Worm (Caenorhabditis elegans) whole organism, L3 larva: ENCODE results near the gene T28H10.2.
A peak's percentile ranks its signal among the peaks of the same experiment; 100 is the strongest.

Experiments used
- aly-2 ChIP-seq: fragments of 150-350 bp; optimal IDR thresholded peaks from 2 replicates; lab custom pipeline; 2014; ENCODE audit warnings: missing biosample characterization, missing genetic modification characterization
- ama-1 ChIP-seq: fragments of 150-350 bp; optimal IDR thresholded peaks from 2 replicates; lab custom pipeline; 2018
- ceh-16 ChIP-seq: sonication (generic microtip); optimal IDR thresholded peaks from 2 replicates; lab custom pipeline; 2017; ENCODE audit warnings: missing biosample characterization, missing genetic modification characterization
- ceh-9 ChIP-seq: sonication (generic microtip); optimal IDR thresholded peaks from 2 replicates; lab custom pipeline; 2018; ENCODE audit warnings: missing biosample characterization, missing genetic modification characterization
- egl-27 ChIP-seq: sonication (generic microtip); optimal IDR thresholded peaks from 4 replicates; lab custom pipeline; 2017; ENCODE audit warnings: missing biosample characterization, missing genetic modification reagents, missing genetic modification characterization
- elt-1 ChIP-seq: fragments of 150-350 bp; optimal IDR thresholded peaks from 2 replicates; lab custom pipeline; 2014; ENCODE audit warnings: missing biosample characterization, missing genetic modification characterization
- elt-2 ChIP-seq: sonication (generic microtip); optimal IDR thresholded peaks from 2 replicates; lab custom pipeline; 2016; ENCODE audit warnings: missing genetic modification reagents, mild to moderate bottlenecking, missing genetic modification characterization, missing compliant biosample characterization
- fos-1 ChIP-seq: fragments of 150-350 bp; optimal IDR thresholded peaks from 2 replicates; lab custom pipeline; 2014; ENCODE audit warnings: missing biosample characterization, missing genetic modification characterization
- jun-1 ChIP-seq: fragments of 150-350 bp; optimal IDR thresholded peaks from 2 replicates; lab custom pipeline; 2014; ENCODE audit warnings: missing biosample characterization, missing genetic modification reagents, missing genetic modification characterization
- lin-39 ChIP-seq: fragments of 150-350 bp; optimal IDR thresholded peaks from 2 replicates; lab custom pipeline; 2018; ENCODE audit warnings: missing biosample characterization, missing genetic modification reagents, missing genetic modification characterization
- lsy-12 ChIP-seq: sonication (generic microtip); optimal IDR thresholded peaks from 2 replicates; lab custom pipeline; 2016; ENCODE audit warnings: mild to moderate bottlenecking, missing genetic modification characterization, missing compliant biosample characterization
- nfya-1 ChIP-seq: sonication (generic microtip); optimal IDR thresholded peaks from 2 replicates; lab custom pipeline; 2017; ENCODE audit warnings: missing genetic modification characterization, mild to moderate bottlenecking, missing compliant biosample characterization, antibody characterized with exemption, moderate library complexity; ENCODE audit not compliant: insufficient read depth
- nhr-11 ChIP-seq: fragments of 150-350 bp; optimal IDR thresholded peaks from 2 replicates; lab custom pipeline; 2014; ENCODE audit warnings: missing biosample characterization, missing genetic modification characterization
- nhr-12 ChIP-seq: fragments of 150-350 bp; optimal IDR thresholded peaks from 2 replicates; lab custom pipeline; 2014; ENCODE audit warnings: missing biosample characterization, missing genetic modification characterization
- nhr-25 ChIP-seq: sonication (generic microtip); optimal IDR thresholded peaks from 2 replicates; lab custom pipeline; 2017; ENCODE audit warnings: missing biosample characterization, missing genetic modification characterization
- pha-4 ChIP-seq: fragments of 150-350 bp; optimal IDR thresholded peaks from 2 replicates; lab custom pipeline; 2014; ENCODE audit warnings: missing biosample characterization, missing genetic modification reagents, missing genetic modification characterization
- unc-39 ChIP-seq: sonication (generic microtip); optimal IDR thresholded peaks from 4 replicates; lab custom pipeline; 2017; ENCODE audit warnings: missing biosample characterization, missing genetic modification characterization
- ztf-4 ChIP-seq: fragments of 150-350 bp; optimal IDR thresholded peaks from 2 replicates; lab custom pipeline; 2014; ENCODE audit warnings: missing biosample characterization, missing genetic modification characterization

T28H10.2 gene

DNA sequence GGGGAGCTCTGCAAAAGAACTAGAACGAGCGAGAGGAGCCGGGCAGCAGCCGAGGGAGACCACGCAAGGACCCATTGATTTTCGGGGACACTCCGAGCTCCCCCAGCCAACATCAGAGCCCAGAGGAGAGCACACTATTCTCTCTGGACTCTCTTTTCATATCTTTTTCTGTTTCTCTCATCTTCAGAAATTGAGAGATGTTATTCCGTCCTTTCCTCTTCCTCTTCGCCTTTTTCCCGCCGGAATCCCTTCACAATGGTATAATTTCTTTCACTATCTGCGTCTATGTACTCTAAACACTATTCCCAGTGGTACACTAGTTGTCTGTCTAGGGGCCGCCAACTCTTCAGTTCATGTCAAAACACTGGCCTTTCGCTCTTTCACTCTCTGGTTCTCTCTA, 47.4 kb downstream of the T28H10.2 start (continued):
- TF ChIP-seq aly-2 (tag; lab: Kevin White, UChicago) = no peak
- peak; percentile 41 for TF ChIP-seq nhr-25 (tag; lab: Kevin White, UChicago)
- TF ChIP-seq lin-39 (tag; lab: Kevin White, UChicago) = peak; percentile 81
- peak; percentile 48 for TF ChIP-seq jun-1 (tag; lab: Kevin White, UChicago)
- peak; percentile 69 for TF ChIP-seq lsy-12 (tag; lab: Kevin White, UChicago)
- no peak for TF ChIP-seq nhr-12 (tag; lab: Kevin White, UChicago)
- no peak for TF ChIP-seq unc-39 (tag; lab: Kevin White, UChicago)
- no peak for TF ChIP-seq ztf-4 (tag; lab: Kevin White, UChicago)
- peak; percentile 26 for TF ChIP-seq nhr-11 (tag; lab: Kevin White, UChicago)
- no peak for TF ChIP-seq ceh-16 (tag; lab: Kevin White, UChicago)
- no peak for TF ChIP-seq egl-27 (tag; lab: Kevin White, UChicago)
- TF ChIP-seq fos-1 (tag; lab: Kevin White, UChicago) = no peak
- no peak for TF ChIP-seq ceh-9 (tag; lab: Kevin White, UChicago)
- TF ChIP-seq elt-1 (tag; lab: Kevin White, UChicago) = peak; percentile 34
- no peak for TF ChIP-seq elt-2
- TF ChIP-seq nfya-1 (tag; lab: Kevin White, UChicago) = peak; percentile 76

DNA sequence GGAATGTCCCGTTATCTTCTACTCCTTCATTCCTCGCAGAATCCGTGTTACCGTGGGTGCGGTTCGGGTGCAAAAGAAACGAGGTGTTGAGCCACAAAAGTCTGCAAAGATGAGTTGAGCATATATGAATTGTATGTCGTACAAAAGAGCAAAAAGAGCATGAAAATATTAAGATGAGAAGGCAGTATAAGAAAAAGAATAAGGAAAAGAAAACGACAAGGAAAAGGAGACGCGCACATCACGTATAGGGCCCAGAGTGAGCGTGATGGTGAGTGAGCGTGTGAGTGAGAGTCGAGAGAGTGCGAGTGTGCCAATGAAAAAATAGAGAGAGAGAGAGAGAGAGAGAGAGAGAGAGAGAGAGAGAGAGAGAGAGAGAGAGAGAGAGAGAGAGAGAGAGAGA, 49.8 kb downstream of the T28H10.2 start, which contains the start of gene egl-10:
TSS of gene egl-10 (minus strand) at position 101 of the 400 bp plus-strand sequence.
- TF ChIP-seq nfya-1 (tag; lab: Kevin White, UChicago) = peak; percentile 19
- peak; percentile 27 for TF ChIP-seq pha-4
- TF ChIP-seq ama-1 (lab: Kevin White, UChicago) = no peak
